Fruit fly (Drosophila melanogaster) whole organism, embryonic: ENCODE measurements around the gene CG32845.

Source experiments
- Aef1 ChIP-seq: fragments of 200-800 bp; sonication (Bioruptor generic); IDR thresholded peaks from 3 replicates; pipeline ENCODE4 v1.3.6; 2022; ENCODE audit warnings: missing biosample characterization, missing genetic modification characterization
- Antp ChIP-seq: fragments of 200-800 bp; sonication (Bioruptor generic); optimal IDR thresholded peaks from 3 replicates; lab custom pipeline; 2016; ENCODE audit warnings: missing biosample characterization, missing genetic modification characterization
- CG15696 ChIP-seq: fragments of 200-800 bp; sonication (Bioruptor generic); optimal IDR thresholded peaks from 2 replicates; lab custom pipeline; 2019; ENCODE audit warnings: missing biosample characterization, mild to moderate bottlenecking, missing genetic modification characterization, moderate library complexity
- CG17186 ChIP-seq: fragments of 200-800 bp; sonication (Bioruptor generic); optimal IDR thresholded peaks from 3 replicates; lab custom pipeline; 2017; ENCODE audit warnings: missing biosample characterization, missing genetic modification reagents, missing genetic modification characterization
- CG42726 ChIP-seq: fragments of 200-800 bp; sonication (Bioruptor generic); IDR thresholded peaks from 2 replicates; pipeline ENCODE4 v1.3.6; 2022; ENCODE audit warnings: missing biosample characterization, missing genetic modification characterization; ENCODE audit not compliant: partially characterized antibody
- Fer2 ChIP-seq: fragments of 200-800 bp; sonication (Bioruptor generic); optimal IDR thresholded peaks from 2 replicates; lab custom pipeline; 2018; ENCODE audit warnings: missing biosample characterization, mild to moderate bottlenecking, missing genetic modification characterization, moderate library complexity
- Pdp1 ChIP-seq, 2 experiments: fragments of 200-800 bp; sonication (Bioruptor generic); optimal IDR thresholded peaks; 3 replicates each; lab custom pipeline; 2016; ENCODE audit warnings: missing biosample characterization in 2 of 2, missing genetic modification characterization in 2 of 2, mild to moderate bottlenecking in 1 of 2, moderate library complexity in 1 of 2
- Sox102F ChIP-seq: fragments of 200-800 bp; sonication (Bioruptor generic); optimal IDR thresholded peaks from 2 replicates; lab custom pipeline; 2018; ENCODE audit warnings: missing biosample characterization, mild to moderate bottlenecking, missing genetic modification characterization, moderate library complexity
- Tbp ChIP-seq: fragments of >200 bp; optimal IDR thresholded peaks from 2 replicates; lab custom pipeline; 2018; ENCODE audit warnings: missing biosample characterization, missing genetic modification characterization
- lmd ChIP-seq: fragments of 200-800 bp; sonication (Bioruptor generic); IDR thresholded peaks from 2 replicates; pipeline ENCODE4 v1.3.6; 2022; ENCODE audit warnings: missing biosample characterization, missing genetic modification characterization
- rib ChIP-seq: fragments of 200-800 bp; sonication (Bioruptor generic); IDR thresholded peaks from 2 replicates; pipeline ENCODE4 v1.3.6; 2022; ENCODE audit warnings: missing biosample characterization, missing genetic modification characterization
- sens-2 ChIP-seq: fragments of 200-800 bp; sonication (Bioruptor generic); IDR thresholded peaks from 2 replicates; pipeline ENCODE4 v1.3.6; 2022; ENCODE audit warnings: missing biosample characterization, missing genetic modification characterization
- shn ChIP-seq: fragments of 200-800 bp; sonication (Bioruptor generic); optimal IDR thresholded peaks from 3 replicates; lab custom pipeline; 2016; ENCODE audit warnings: missing biosample characterization, missing genetic modification characterization
- stc ChIP-seq: fragments of 200-800 bp; sonication (Bioruptor generic); IDR thresholded peaks from 2 replicates; pipeline ENCODE4 v1.3.6; 2022; ENCODE audit warnings: missing biosample characterization, missing genetic modification characterization

DNA sequence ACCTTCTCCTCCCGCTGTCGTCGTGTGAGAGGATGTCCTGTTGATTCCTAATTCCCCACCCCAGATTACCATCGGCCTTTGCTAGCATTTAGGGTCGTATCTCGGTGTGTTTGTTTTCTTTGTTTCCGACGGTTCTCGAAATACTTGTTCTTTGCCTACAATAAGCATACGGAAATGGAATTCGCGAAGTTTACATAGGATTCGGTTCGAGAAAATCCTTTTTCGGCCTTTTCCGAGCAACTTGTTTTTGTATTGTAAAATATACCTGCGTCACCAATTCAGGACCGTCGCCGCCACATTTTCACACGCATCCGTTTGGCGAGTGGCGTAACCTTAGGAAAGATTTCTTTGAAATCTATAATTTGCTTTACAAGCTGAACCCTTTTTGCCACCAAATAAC, 25.3 kb upstream of the CG32845 start:
- TF ChIP-seq stc (no peak), lmd (no peak), Tbp (GFP tag; lab: Kevin White, UChicago) (no peak), rib (GFP tag; lab: Robert Waterston, UW) (no peak), Antp (GFP tag; lab: Kevin White, UChicago) (no peak), sens-2 (GFP tag; lab: Robert Waterston, UW) (no peak), Aef1 (GFP tag; lab: Robert Waterston, UW) (no peak), CG42726 (GFP tag; lab: Robert Waterston, UW) (no peak), Pdp1 (GFP tag; optimal IDR thresholded peaks at IDR 0.05; lab: Kevin White, UChicago) (no peak), CG15696 (tag; lab: Kevin White, UChicago) (no peak), Fer2 (tag; lab: Kevin White, UChicago) (no peak), shn (no peak), CG17186 (GFP tag; lab: Kevin White, UChicago) (no peak), Sox102F (GFP tag; lab: Kevin White, UChicago) (no peak)
